Fruit fly (Drosophila melanogaster): ENCODE data around the gene Best1.

Gene Best1

DNA sequence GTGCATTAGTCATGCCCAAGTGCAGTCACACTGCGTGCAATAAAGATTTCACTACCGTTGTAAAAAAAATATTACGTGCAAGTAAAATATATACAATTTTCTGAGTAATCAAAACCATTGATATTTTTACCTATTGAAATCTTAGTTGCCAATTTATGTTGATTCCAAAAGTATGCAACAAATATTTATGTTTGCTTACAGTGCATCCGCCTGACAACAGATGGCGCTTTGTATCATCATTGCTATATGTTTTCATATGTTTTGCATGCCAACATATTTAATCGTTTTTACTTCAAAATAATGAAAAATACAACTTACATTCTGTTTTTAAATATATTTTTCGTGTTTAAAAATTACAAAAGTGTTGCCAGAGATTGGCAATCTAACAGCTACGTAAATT, 33.3 kb upstream of the Best1 start (continued):
- TF ChIP-seq chn (GFP tag; optimal IDR thresholded peaks at IDR 0.05): peak; percentile 8
- peak; percentile 30 for TF ChIP-seq Atf3 (GFP tag; optimal IDR thresholded peaks at IDR 0.05)
- peak; percentile 28 for TF ChIP-seq bcd (GFP tag; optimal IDR thresholded peaks at IDR 0.05)
- TF ChIP-seq CG8944 (GFP tag; optimal IDR thresholded peaks at IDR 0.05): no peak
- TF ChIP-seq CG12942 (GFP tag; optimal IDR thresholded peaks at IDR 0.05): no peak
- no peak for TF ChIP-seq D (optimal IDR thresholded peaks at IDR 0.05)
- TF ChIP-seq D (GFP tag; optimal IDR thresholded peaks at IDR 0.05): peak; percentile 38
- TF ChIP-seq CG7786 (GFP tag; optimal IDR thresholded peaks at IDR 0.05): no peak
- TF ChIP-seq Dll (GFP tag; IDR thresholded peaks at IDR 0.05; ENCODE audit: partially characterized antibody): no peak
- TF ChIP-seq Hand (GFP tag; optimal IDR thresholded peaks at IDR 0.05): no peak
- TF ChIP-seq vnd (GFP tag; IDR thresholded peaks at IDR 0.05; ENCODE audit: partially characterized antibody): no peak
- TF ChIP-seq Vsx1 (GFP tag; optimal IDR thresholded peaks at IDR 0.05): no peak
- peak; percentile 45 for TF ChIP-seq Side (GFP tag; optimal IDR thresholded peaks at IDR 0.05)
- peak; percentile 21 for TF ChIP-seq CG5180 (GFP tag; optimal IDR thresholded peaks at IDR 0.05)
- TF ChIP-seq Jarid2 (GFP tag; optimal IDR thresholded peaks at IDR 0.05): peak; percentile 26
- TF ChIP-seq emc (GFP tag; optimal IDR thresholded peaks at IDR 0.05): no peak
- TF ChIP-seq Hsf (GFP tag; optimal IDR thresholded peaks at IDR 0.05): peak; percentile 49
- TF ChIP-seq CG6791 (GFP tag; IDR thresholded peaks at IDR 0.05; ENCODE audit: partially characterized antibody): no peak
- peak; percentile 1 for TF ChIP-seq Lhr (GFP tag; optimal IDR thresholded peaks at IDR 0.05)
- TF ChIP-seq stc (GFP tag; IDR thresholded peaks at IDR 0.05): no peak
- TF ChIP-seq Sox100B (GFP tag; optimal IDR thresholded peaks at IDR 0.05): peak; percentile 44
- TF ChIP-seq lab (GFP tag; optimal IDR thresholded peaks at IDR 0.05): peak; percentile 11
- TF ChIP-seq sr (GFP tag; IDR thresholded peaks at IDR 0.05): no peak
- TF ChIP-seq trem (tag; optimal IDR thresholded peaks at IDR 0.05): peak; percentile 31
- TF ChIP-seq CG15073 (GFP tag; optimal IDR thresholded peaks at IDR 0.05): no peak
- TF ChIP-seq Dp (GFP tag; optimal IDR thresholded peaks at IDR 0.05): no peak
- TF ChIP-seq Taf1 (GFP tag; IDR thresholded peaks at IDR 0.05): no peak
- no peak for TF ChIP-seq odd (GFP tag; optimal IDR thresholded peaks at IDR 0.05)
- TF ChIP-seq Mrtf (GFP tag; IDR thresholded peaks at IDR 0.05): no peak
- no peak for TF ChIP-seq CG8765 (GFP tag; IDR thresholded peaks at IDR 0.05)
- TF ChIP-seq CG8388 (GFP tag; optimal IDR thresholded peaks at IDR 0.05): peak; percentile 79
- TF ChIP-seq esg (GFP tag; conservative IDR thresholded peaks at IDR 0.05): no peak
- no peak for TF ChIP-seq HmgD (GFP tag; optimal IDR thresholded peaks at IDR 0.05)
- no peak for TF ChIP-seq lov (optimal IDR thresholded peaks at IDR 0.05)
- 0 out of 3 replicates have a peak, but pooled peaks have one; percentile 46 for TF ChIP-seq lov (GFP tag; IDR thresholded peaks at IDR 0.05)
- TF ChIP-seq tx (GFP tag; optimal IDR thresholded peaks at IDR 0.05): no peak
- peak; percentile 40 for TF ChIP-seq CG11504 (tag; optimal IDR thresholded peaks at IDR 0.05)
- no peak for TF ChIP-seq ham (GFP tag; IDR thresholded peaks at IDR 0.05)
- peak; percentile 23 for TF ChIP-seq gcm (GFP tag; optimal IDR thresholded peaks at IDR 0.05)
- TF ChIP-seq CG12104 (GFP tag; optimal IDR thresholded peaks at IDR 0.05): no peak
- no peak for TF ChIP-seq Dip3 (GFP tag; optimal IDR thresholded peaks at IDR 0.05)
- no peak for TF ChIP-seq CG3838 (GFP tag; optimal IDR thresholded peaks at IDR 0.05)
- TF ChIP-seq eve (GFP tag; optimal IDR thresholded peaks at IDR 0.05): peak in 1 of 2 experiments; percentile 55
- peak; percentile 56 for TF ChIP-seq unpg (GFP tag; optimal IDR thresholded peaks at IDR 0.05)
- TF ChIP-seq CG14965 (GFP tag; optimal IDR thresholded peaks at IDR 0.05; ENCODE audit: borderline replicate concordance): peak; percentile 98
- peak; percentile 45 for TF ChIP-seq CG7987 (GFP tag; optimal IDR thresholded peaks at IDR 0.05)
- TF ChIP-seq lmd (GFP tag; IDR thresholded peaks at IDR 0.05): no peak; the same call in 1 of the 2 replicates
- no peak for TF ChIP-seq cg (GFP tag; optimal IDR thresholded peaks at IDR 0.05)
- TF ChIP-seq hb (GFP tag; IDR thresholded peaks at IDR 0.05; ENCODE audit: partially characterized antibody): no peak
- TF ChIP-seq HmgZ (tag; optimal IDR thresholded peaks at IDR 0.05): no peak
- TF ChIP-seq CG16813 (GFP tag; IDR thresholded peaks at IDR 0.05; ENCODE audit: partially characterized antibody): no peak
